Fruit fly (Drosophila melanogaster): Measurements from ENCODE around the gene CG45073.

DNA sequence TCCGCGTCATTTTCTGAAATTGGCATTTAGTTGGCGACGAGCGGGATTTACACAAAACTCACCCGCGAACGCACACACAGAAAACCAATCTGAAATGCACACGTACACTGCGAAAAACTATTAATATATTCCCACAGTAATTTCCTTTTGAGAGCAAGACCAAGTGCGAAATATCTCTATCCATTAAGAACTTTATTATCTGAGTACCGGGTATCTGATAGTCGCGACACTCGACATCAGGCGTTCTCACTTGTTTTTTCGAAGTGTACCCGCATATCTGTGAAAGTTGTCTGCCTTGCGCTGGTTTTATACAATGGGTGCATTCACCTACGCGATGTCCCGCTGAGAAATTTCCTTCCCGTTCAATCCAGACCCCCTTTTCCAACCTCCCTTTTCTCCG, 48.4 kb downstream of the CG45073 start:
- TF ChIP-seq Sin3A (optimal IDR thresholded peaks at IDR 0.05): no peak
- TF ChIP-seq h (optimal IDR thresholded peaks at IDR 0.05): no peak
- TF ChIP-seq psq (optimal IDR thresholded peaks at IDR 0.05): no peak
